Fruit fly (Drosophila melanogaster): Measurements from ENCODE around the gene ko.
A peak's percentile ranks its signal among the peaks of the same experiment; 100 is the strongest.

ko gene

dm6 chr3L:21046107-21046708, 84.8 kb downstream of the ko start (continued):
- TF ChIP-seq CG2116 (GFP tag; optimal IDR thresholded peaks at IDR 0.05) (no peak), bcd (GFP tag; optimal IDR thresholded peaks at IDR 0.05) (no peak), gcm2 (GFP tag; optimal IDR thresholded peaks at IDR 0.05) (no peak), pho (GFP tag; optimal IDR thresholded peaks at IDR 0.05) (no peak), CG13123 (GFP tag; optimal IDR thresholded peaks at IDR 0.05) (no peak), crol (GFP tag; IDR thresholded peaks at IDR 0.05) (no peak), gsb (GFP tag; IDR thresholded peaks at IDR 0.05) (no peak), zfh2 (GFP tag; optimal IDR thresholded peaks at IDR 0.05) (no peak), E2f2 (GFP tag; IDR thresholded peaks at IDR 0.05) (no peak), CG2202 (tag; optimal IDR thresholded peaks at IDR 0.05) (no peak), wor (GFP tag; IDR thresholded peaks at IDR 0.05) (no peak), CG11247 (GFP tag; IDR thresholded peaks at IDR 0.05) (no peak), fd96Cb (tag; optimal IDR thresholded peaks at IDR 0.05) (peak; percentile 8), CG1233 (GFP tag; optimal IDR thresholded peaks at IDR 0.05) (no peak), nom (GFP tag; optimal IDR thresholded peaks at IDR 0.05) (no peak), pum (GFP tag; optimal IDR thresholded peaks at IDR 0.05) (no peak), pros (GFP tag; optimal IDR thresholded peaks at IDR 0.05) (no peak), HmgD (GFP tag; optimal IDR thresholded peaks at IDR 0.05) (no peak), CG17912 (GFP tag; optimal IDR thresholded peaks at IDR 0.05) (no peak), wek (GFP tag; optimal IDR thresholded peaks at IDR 0.05) (no peak), CG31365 (tag; optimal IDR thresholded peaks at IDR 0.05) (no peak), CG33213 (GFP tag; optimal IDR thresholded peaks at IDR 0.05) (no peak), D19B (GFP tag; optimal IDR thresholded peaks at IDR 0.05) (no peak), seq (GFP tag; IDR thresholded peaks at IDR 0.05) (no peak), Doc2 (GFP tag; IDR thresholded peaks at IDR 0.05) (no peak), phol (tag; optimal IDR thresholded peaks at IDR 0.05) (peak; percentile 31), CG15011 (GFP tag; optimal IDR thresholded peaks at IDR 0.05) (no peak), nau (GFP tag; optimal IDR thresholded peaks at IDR 0.05) (no peak), Trl (optimal IDR thresholded peaks at IDR 0.05) (no peak), Trl (GFP tag; optimal IDR thresholded peaks at IDR 0.05) (no peak), CG12391 (tag; optimal IDR thresholded peaks at IDR 0.05) (peak; percentile 11), chn (GFP tag; optimal IDR thresholded peaks at IDR 0.05) (no peak), CG11695 (GFP tag; IDR thresholded peaks at IDR 0.05) (no peak), CG30020 (tag; optimal IDR thresholded peaks at IDR 0.05) (no peak), klu (GFP tag; IDR thresholded peaks at IDR 0.05) (no peak), Side (GFP tag; optimal IDR thresholded peaks at IDR 0.05) (no peak), knrl (GFP tag; IDR thresholded peaks at IDR 0.05; ENCODE audit: partially characterized antibody) (no peak), stc (GFP tag; IDR thresholded peaks at IDR 0.05) (no peak), tap (tag; optimal IDR thresholded peaks at IDR 0.05) (no peak), ro (GFP tag; IDR thresholded peaks at IDR 0.05) (no peak), gt (GFP tag; IDR thresholded peaks at IDR 0.05) (no peak), CG18599 (GFP tag; optimal IDR thresholded peaks at IDR 0.05) (no peak), CG11093 (GFP tag; IDR thresholded peaks at IDR 0.05) (no peak), CG10979 (tag; optimal IDR thresholded peaks at IDR 0.05) (peak; percentile 28), vvl (GFP tag; IDR thresholded peaks at IDR 0.05) (0 out of 2 replicates have a peak, but pooled peaks have one; percentile 24), CG10209 (GFP tag; optimal IDR thresholded peaks at IDR 0.05) (no peak), CG31224 (GFP tag; IDR thresholded peaks at IDR 0.05) (no peak), zfh1 (GFP tag; IDR thresholded peaks at IDR 0.05) (no peak), ttk (GFP tag; IDR thresholded peaks at IDR 0.05) (no peak)
